Worm (Caenorhabditis elegans): ENCODE results near the gene C38C3.6.

- no peak for TF ChIP-seq elt-3 (tag; optimal IDR thresholded peaks at IDR 0.05)
- TF ChIP-seq snpc-4 (tag; optimal IDR thresholded peaks at IDR 0.05), result no peak
- TF ChIP-seq ets-5 (GFP tag; IDR thresholded peaks at IDR 0.05), result no peak
- TF ChIP-seq nhr-19 (GFP tag; conservative IDR thresholded peaks at IDR 0.05), result no peak
- no peak for TF ChIP-seq pag-3 (tag; optimal IDR thresholded peaks at IDR 0.05; ENCODE audit: borderline replicate concordance, insufficient read depth)
- TF ChIP-seq ztf-4 (tag; optimal IDR thresholded peaks at IDR 0.05), result no peak
- no peak for TF ChIP-seq unc-62 (GFP tag; optimal IDR thresholded peaks at IDR 0.05)
- no peak for TF ChIP-seq egl-27 (tag; optimal IDR thresholded peaks at IDR 0.05)
- TF ChIP-seq xbp-1 (tag; optimal IDR thresholded peaks at IDR 0.05), result no peak
Measured at ce11 chrV:1456614-1457013, 34.8 kb downstream of the C38C3.6 start.

All from whole organism, L1 larva.